Fruit fly (Drosophila melanogaster) S2 (cell line): ENCODE data around the gene Grx3.

ENCODE experiments used
- CG8478 ChIP-seq: fragments of >200 bp; optimal IDR thresholded peaks from 2 replicates; lab custom pipeline; 2018
- CTCF ChIP-seq, 2 experiments: fragments of >200 bp; optimal IDR thresholded peaks; 2 replicates each; lab custom pipeline; 2018

DNA sequence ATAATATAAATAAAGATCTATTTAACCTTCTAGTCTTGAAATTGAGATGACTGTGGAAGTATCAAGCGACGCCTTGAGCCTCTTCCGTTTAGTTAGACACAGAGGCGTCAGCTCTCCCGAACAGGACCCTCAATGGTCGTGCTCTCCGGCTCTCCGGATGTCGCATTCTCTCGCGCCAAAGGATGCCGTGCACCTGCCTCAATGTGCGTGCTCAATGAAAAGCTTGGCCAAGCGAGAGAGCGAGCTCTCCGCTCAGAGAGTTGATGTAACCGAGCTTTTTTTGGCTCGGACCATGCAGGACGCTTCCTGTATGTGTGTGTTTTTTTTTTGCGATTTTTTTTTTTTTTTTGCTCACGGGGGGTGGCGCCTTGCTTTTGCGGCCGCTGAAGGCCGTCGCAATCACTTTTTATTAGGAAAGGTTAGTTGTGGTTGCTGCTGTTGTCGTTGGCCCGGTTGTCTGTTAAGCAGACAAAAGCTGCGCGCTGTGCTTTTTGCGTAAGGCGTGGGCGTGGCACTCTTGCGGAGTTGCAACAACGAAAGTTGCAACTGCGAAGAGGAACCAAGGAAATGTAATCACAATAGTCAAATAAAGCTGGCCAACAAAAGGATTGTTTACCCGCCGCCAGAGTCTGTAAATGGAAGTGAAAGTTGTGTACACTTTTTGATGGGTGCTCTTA is 34.2 kb upstream of the Grx3 start:
- no peak for TF ChIP-seq CG8478 (lab: Kevin White, UChicago)
- TF ChIP-seq CTCF (optimal IDR thresholded peaks at IDR 0.05; lab: Kevin White, UChicago): no peak
